Worm (Caenorhabditis elegans): ENCODE data around the gene dgn-1.

The dgn-1 gene

DNA sequence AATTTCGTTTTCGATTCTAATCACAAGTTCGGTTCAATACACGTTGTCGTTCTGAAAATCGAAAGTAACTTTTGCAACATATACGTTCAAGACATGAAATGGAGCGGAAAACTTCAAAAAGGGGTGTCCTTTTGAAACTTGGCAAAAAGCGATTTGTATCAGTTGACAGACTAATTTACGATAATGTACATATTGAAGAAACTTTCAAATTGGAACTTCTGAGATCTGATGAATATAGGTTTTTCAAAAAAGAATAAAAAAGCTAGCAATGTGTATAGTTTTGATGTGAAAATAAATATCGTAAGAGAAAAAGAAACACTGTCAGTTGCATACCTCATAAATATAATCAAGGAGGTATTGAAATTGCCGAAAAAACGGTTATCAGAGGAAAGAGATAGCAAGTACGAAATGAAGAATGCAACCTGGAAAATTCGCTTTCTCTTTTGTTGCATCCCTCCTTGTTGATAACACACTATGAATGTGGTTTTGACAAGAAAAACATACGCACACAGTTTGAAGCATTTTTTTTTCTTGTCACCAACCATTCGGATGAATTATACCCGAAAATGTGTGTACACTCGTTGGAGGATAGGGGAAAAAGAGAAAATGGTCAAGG, at the start of gene dgn-1:
Gene dgn-1 (minus strand): TSS at position 51 of the 616 bp plus-strand sequence.
- no peak for TF ChIP-seq ceh-16 (tag; optimal IDR thresholded peaks at IDR 0.05)
- no peak for TF ChIP-seq hmg-11 (tag; optimal IDR thresholded peaks at IDR 0.05)
- TF ChIP-seq nhr-23 (tag; optimal IDR thresholded peaks at IDR 0.05) = no peak
- TF ChIP-seq zag-1 (tag; optimal IDR thresholded peaks at IDR 0.05) = no peak
- TF ChIP-seq egl-27 (tag; optimal IDR thresholded peaks at IDR 0.05) = no peak
- TF ChIP-seq ZK546.5 (tag; optimal IDR thresholded peaks at IDR 0.05) = no peak
- peak; percentile 56 for TF ChIP-seq elt-2 (tag; optimal IDR thresholded peaks at IDR 0.05)
- TF ChIP-seq pha-4 (tag; optimal IDR thresholded peaks at IDR 0.05) = peak; percentile 26
- TF ChIP-seq nhr-28 (tag; optimal IDR thresholded peaks at IDR 0.05) = no peak
- TF ChIP-seq ztf-4 (tag; optimal IDR thresholded peaks at IDR 0.05) = no peak
- no peak for TF ChIP-seq mml-1 (tag; optimal IDR thresholded peaks at IDR 0.05)
- TF ChIP-seq eor-1 (tag; optimal IDR thresholded peaks at IDR 0.05) = no peak

DNA sequence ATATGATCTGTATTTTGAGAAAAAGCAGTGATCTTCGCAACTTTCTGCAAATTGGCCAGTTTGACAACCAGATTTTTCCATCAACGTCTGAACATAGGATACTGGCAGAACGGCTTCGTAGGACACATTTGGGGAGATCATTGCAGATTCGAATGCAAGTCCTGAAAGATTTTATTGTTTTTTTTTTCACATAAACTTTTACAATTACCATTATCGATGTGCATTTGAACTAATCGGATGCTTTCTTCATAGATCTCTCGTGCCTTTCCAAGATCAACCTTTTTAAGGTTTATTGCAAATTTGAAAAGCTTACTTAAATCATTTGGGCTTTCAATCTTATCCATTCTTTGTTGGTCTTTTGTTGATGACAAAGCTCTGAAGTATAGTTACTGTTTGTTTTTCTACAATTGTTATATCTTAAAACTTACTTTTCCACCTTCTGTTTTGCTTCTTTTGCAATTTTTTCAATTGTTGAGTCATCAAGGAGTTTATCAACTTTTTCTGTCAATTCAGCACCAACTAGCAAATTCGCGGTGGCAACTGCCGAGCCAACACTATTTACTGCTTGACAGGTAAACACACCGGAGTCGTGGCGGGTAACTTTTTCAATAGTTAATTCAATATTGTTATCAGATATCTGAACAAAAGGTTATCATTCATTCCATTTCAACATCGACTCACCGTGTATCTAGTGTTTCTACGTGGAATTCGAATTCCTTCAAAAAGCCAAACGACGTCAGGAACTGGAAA, 47.8 kb upstream of the dgn-1 start:
- no peak for TF ChIP-seq nfya-1 (tag; optimal IDR thresholded peaks at IDR 0.05; ENCODE audit: insufficient read depth)
- TF ChIP-seq ama-1 (optimal IDR thresholded peaks at IDR 0.05) = no peak
- no peak for TF ChIP-seq pha-4 (tag; optimal IDR thresholded peaks at IDR 0.05)
- no peak for TF ChIP-seq ceh-82 (tag; optimal IDR thresholded peaks at IDR 0.05)
- TF ChIP-seq elt-3 (tag; optimal IDR thresholded peaks at IDR 0.05) = no peak
- no peak for TF ChIP-seq ceh-9 (tag; optimal IDR thresholded peaks at IDR 0.05)
- TF ChIP-seq mml-1 (tag; optimal IDR thresholded peaks at IDR 0.05) = no peak
- TF ChIP-seq zag-1 (tag; optimal IDR thresholded peaks at IDR 0.05) = no peak
- no peak for TF ChIP-seq R02D3.7 (tag; optimal IDR thresholded peaks at IDR 0.05)
- no peak for TF ChIP-seq tbx-2 (tag; optimal IDR thresholded peaks at IDR 0.05)
- TF ChIP-seq fkh-2 (tag; optimal IDR thresholded peaks at IDR 0.05) = no peak
- no peak for TF ChIP-seq mdl-1 (tag; optimal IDR thresholded peaks at IDR 0.05)
- no peak for TF ChIP-seq nhr-23 (tag; optimal IDR thresholded peaks at IDR 0.05)
- no peak for TF ChIP-seq ztf-11 (tag; optimal IDR thresholded peaks at IDR 0.05)
- TF ChIP-seq elt-1 (tag; optimal IDR thresholded peaks at IDR 0.05) = no peak
- TF ChIP-seq ceh-28 (tag; optimal IDR thresholded peaks at IDR 0.05) = no peak

DNA sequence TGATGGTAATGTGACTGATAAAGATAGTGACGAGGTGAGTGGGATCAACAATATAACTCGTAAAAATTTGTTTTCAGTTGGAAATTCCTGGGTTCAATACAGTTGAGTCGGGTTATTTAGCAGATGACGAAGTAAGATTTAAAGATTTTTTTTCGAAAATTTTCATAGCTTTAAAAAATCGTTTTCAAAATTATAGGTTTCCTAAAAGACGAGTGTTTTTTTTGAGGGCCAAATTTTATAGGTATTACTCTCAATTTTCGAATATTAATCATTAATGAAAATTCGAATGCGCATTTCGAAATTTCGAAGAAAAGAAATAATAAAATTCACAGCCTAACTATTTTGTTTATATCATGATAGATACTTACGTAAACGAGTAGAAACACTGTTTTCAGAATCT, 42.3 kb upstream of the dgn-1 start:
- TF ChIP-seq sea-2 (GFP tag; optimal IDR thresholded peaks at IDR 0.05) (no peak), fos-1 (tag; optimal IDR thresholded peaks at IDR 0.05) (no peak), nfya-1 (tag; optimal IDR thresholded peaks at IDR 0.05; ENCODE audit: insufficient read depth) (no peak), elt-2 (tag; optimal IDR thresholded peaks at IDR 0.05) (no peak), ama-1 (optimal IDR thresholded peaks at IDR 0.05) (no peak), jun-1 (tag; optimal IDR thresholded peaks at IDR 0.05) (no peak), hmg-11 (tag; optimal IDR thresholded peaks at IDR 0.05) (no peak), snpc-4 (tag; optimal IDR thresholded peaks at IDR 0.05) (no peak), unc-39 (tag; optimal IDR thresholded peaks at IDR 0.05) (no peak), ceh-82 (tag; optimal IDR thresholded peaks at IDR 0.05) (no peak), elt-3 (tag; optimal IDR thresholded peaks at IDR 0.05) (no peak)

DNA sequence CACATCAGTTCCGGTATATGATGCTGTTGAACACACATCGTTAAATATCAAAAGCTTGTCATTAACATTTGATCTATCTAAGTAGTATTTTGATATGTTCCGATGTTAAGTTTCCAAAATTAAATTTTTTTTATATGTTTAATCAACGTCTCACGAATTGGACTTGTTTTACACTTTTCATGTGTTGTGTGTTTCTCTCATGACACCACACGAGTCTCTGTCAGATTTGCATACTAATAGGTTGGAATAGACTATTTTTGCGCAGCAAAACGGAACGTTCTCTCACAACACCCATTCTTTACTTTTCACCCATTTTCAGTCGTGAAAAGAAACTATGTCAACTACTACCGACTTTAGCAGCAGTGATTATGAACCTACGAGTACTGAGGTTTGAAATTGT, 41.8 kb upstream of the dgn-1 start, which contains the start of gene K09C8.8:
Gene K09C8.8 (plus strand): TSS at position 301 of the 400 bp plus-strand sequence.
- TF ChIP-seq nhr-67 (tag; optimal IDR thresholded peaks at IDR 0.05) (no peak), lin-39 (tag; optimal IDR thresholded peaks at IDR 0.05) (no peak), zag-1 (tag; optimal IDR thresholded peaks at IDR 0.05) (no peak), lin-15B (tag; optimal IDR thresholded peaks at IDR 0.05) (no peak), ztf-11 (tag; optimal IDR thresholded peaks at IDR 0.05) (no peak), snpc-4 (tag; optimal IDR thresholded peaks at IDR 0.05) (no peak)

DNA sequence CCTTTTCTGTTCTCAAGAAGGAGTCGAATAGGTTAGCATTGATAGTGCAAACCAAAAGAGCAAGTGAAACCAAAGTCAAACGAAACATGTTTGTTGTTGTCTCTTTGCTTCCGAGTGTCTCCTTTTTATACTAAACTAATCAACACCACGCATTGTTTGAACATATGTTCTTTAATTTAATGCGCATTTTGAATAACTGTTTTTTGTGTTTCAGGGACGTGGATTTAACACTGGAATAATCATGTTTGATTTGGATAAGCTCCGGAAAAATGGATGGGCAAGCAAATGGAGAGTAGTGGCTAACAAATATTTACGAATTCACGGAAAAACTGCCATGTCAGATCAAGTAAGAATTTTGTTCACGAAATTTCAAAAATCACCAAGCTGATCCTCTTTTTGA, 38.9 kb upstream of the dgn-1 start, which contains the start of gene K09C8.9:
Gene K09C8.9 (minus strand): TSS at position 101 of the 400 bp plus-strand sequence.
- TF ChIP-seq elt-3 (tag; optimal IDR thresholded peaks at IDR 0.05) (no peak), nhr-43 (tag; optimal IDR thresholded peaks at IDR 0.05; ENCODE audit: poor library complexity, severe bottlenecking) (no peak), snpc-4 (tag; optimal IDR thresholded peaks at IDR 0.05) (no peak), nhr-28 (tag; optimal IDR thresholded peaks at IDR 0.05) (no peak), pha-4 (tag; optimal IDR thresholded peaks at IDR 0.05) (no peak), nhr-23 (tag; optimal IDR thresholded peaks at IDR 0.05) (no peak), nhr-25 (tag; optimal IDR thresholded peaks at IDR 0.05) (no peak), pqm-1 (tag; optimal IDR thresholded peaks at IDR 0.05) (no peak), egl-5 (tag; optimal IDR thresholded peaks at IDR 0.05) (no peak), egl-27 (tag; optimal IDR thresholded peaks at IDR 0.05) (no peak), fkh-10 (GFP tag; optimal IDR thresholded peaks at IDR 0.05) (no peak), nhr-77 (tag; optimal IDR thresholded peaks at IDR 0.05) (no peak), unc-62 (GFP tag; optimal IDR thresholded peaks at IDR 0.05) (no peak), ceh-82 (tag; optimal IDR thresholded peaks at IDR 0.05) (no peak), nhr-12 (tag; optimal IDR thresholded peaks at IDR 0.05) (no peak)

Measured in whole organism, L3 larva.